Fruit fly (Drosophila melanogaster) whole organism, embryonic: ENCODE data around the gene CG34451.
A peak's percentile ranks its signal among the peaks of the same experiment; 100 is the strongest.

Experiments used
- CG10979 ChIP-seq: fragments of 200-800 bp; sonication (Bioruptor generic); optimal IDR thresholded peaks from 2 replicates; lab custom pipeline; 2018; ENCODE audit warnings: missing biosample characterization, mild to moderate bottlenecking, missing genetic modification characterization, moderate library complexity
- CG11456 ChIP-seq: fragments of 200-800 bp; sonication (Bioruptor generic); IDR thresholded peaks from 3 replicates; pipeline ENCODE4 v1.3.6; 2022; ENCODE audit warnings: missing biosample characterization, missing genetic modification characterization
- CG12391 ChIP-seq: fragments of 200-800 bp; sonication (Bioruptor generic); optimal IDR thresholded peaks from 3 replicates; lab custom pipeline; 2018; ENCODE audit warnings: missing biosample characterization, mild to moderate bottlenecking, missing genetic modification characterization, moderate library complexity
- CG15514 ChIP-seq: fragments of 200-800 bp; sonication (Bioruptor generic); optimal IDR thresholded peaks from 3 replicates; lab custom pipeline; 2017; ENCODE audit warnings: missing biosample characterization, missing genetic modification characterization, mild to moderate bottlenecking, moderate library complexity, missing genetic modification reagents
- CG15601 ChIP-seq: fragments of 200-800 bp; sonication (Bioruptor generic); optimal IDR thresholded peaks from 3 replicates; lab custom pipeline; 2019; ENCODE audit warnings: missing biosample characterization, mild to moderate bottlenecking, missing genetic modification characterization, moderate library complexity
- CG18011 ChIP-seq: fragments of 200-800 bp; sonication (Bioruptor generic); optimal IDR thresholded peaks from 2 replicates; lab custom pipeline; 2017; ENCODE audit warnings: missing biosample characterization, missing genetic modification characterization, mild to moderate bottlenecking, moderate library complexity, missing genotype
- CG18262 ChIP-seq: fragments of 200-800 bp; optimal IDR thresholded peaks from 3 replicates; lab custom pipeline; 2019; ENCODE audit warnings: missing biosample characterization, mild to moderate bottlenecking, missing genetic modification characterization, moderate library complexity
- CG18619 ChIP-seq: fragments of 200-800 bp; sonication (Bioruptor generic); optimal IDR thresholded peaks from 3 replicates; lab custom pipeline; 2017; ENCODE audit warnings: missing biosample characterization, mild to moderate bottlenecking, missing genetic modification characterization
- CG2678 ChIP-seq: fragments of 200-800 bp; sonication (Bioruptor generic); optimal IDR thresholded peaks from 3 replicates; lab custom pipeline; 2019; ENCODE audit warnings: missing biosample characterization, mild to moderate bottlenecking, missing genetic modification characterization, moderate library complexity
- CG2712 ChIP-seq: fragments of 200-800 bp; optimal IDR thresholded peaks from 3 replicates; lab custom pipeline; 2019; ENCODE audit warnings: missing biosample characterization, mild to moderate bottlenecking, missing genetic modification characterization, moderate library complexity
- CG31441 ChIP-seq: fragments of 200-800 bp; sonication (Bioruptor generic); IDR thresholded peaks from 2 replicates; pipeline ENCODE4 v1.3.6; 2022; ENCODE audit warnings: missing biosample characterization, missing genetic modification characterization
- CG32767 ChIP-seq: fragments of 200-800 bp; sonication (Bioruptor generic); IDR thresholded peaks from 2 replicates; pipeline ENCODE4 v1.3.6; 2022; ENCODE audit warnings: missing biosample characterization, missing genetic modification characterization
- CG3281 ChIP-seq: fragments of 200-800 bp; sonication (Bioruptor generic); optimal IDR thresholded peaks from 3 replicates; lab custom pipeline; 2017; ENCODE audit warnings: missing biosample characterization, mild to moderate bottlenecking, missing genetic modification characterization
- CG3407 ChIP-seq: fragments of 200-800 bp; sonication (Bioruptor generic); optimal IDR thresholded peaks from 2 replicates; lab custom pipeline; 2018; ENCODE audit warnings: missing biosample characterization, mild to moderate bottlenecking, missing genetic modification characterization
- CG4282 ChIP-seq: fragments of 200-800 bp; sonication (Bioruptor generic); optimal IDR thresholded peaks from 2 replicates; lab custom pipeline; 2016; ENCODE audit warnings: missing biosample characterization, missing genetic modification characterization
- CG4424 ChIP-seq: fragments of 200-800 bp; sonication (Bioruptor generic); optimal IDR thresholded peaks from 3 replicates; lab custom pipeline; 2016; ENCODE audit warnings: missing biosample characterization, missing genetic modification characterization
- CG7357 ChIP-seq: fragments of 200-800 bp; sonication (Bioruptor generic); IDR thresholded peaks from 3 replicates; pipeline ENCODE4 v1.3.6; 2022; ENCODE audit warnings: missing biosample characterization, missing genetic modification characterization
- CG7839 ChIP-seq: fragments of 200-800 bp; sonication (Bioruptor generic); optimal IDR thresholded peaks from 3 replicates; lab custom pipeline; 2018; ENCODE audit warnings: missing biosample characterization, mild to moderate bottlenecking, missing genetic modification characterization, moderate library complexity
- CG7928 ChIP-seq: fragments of 200-800 bp; sonication (Bioruptor generic); optimal IDR thresholded peaks from 2 replicates; lab custom pipeline; 2017; ENCODE audit warnings: missing biosample characterization, mild to moderate bottlenecking, missing genetic modification characterization
- CG7963 ChIP-seq: fragments of 200-800 bp; sonication (Bioruptor generic); IDR thresholded peaks from 3 replicates; pipeline ENCODE4 v1.3.6; 2022; ENCODE audit warnings: missing biosample characterization, missing genetic modification characterization; ENCODE audit not compliant: partially characterized antibody
- CG8089 ChIP-seq: fragments of 200-800 bp; sonication (Bioruptor generic); optimal IDR thresholded peaks from 3 replicates; lab custom pipeline; 2016; ENCODE audit warnings: missing biosample characterization, missing genetic modification characterization
- Camta ChIP-seq: fragments of 200-800 bp; sonication (Bioruptor generic); optimal IDR thresholded peaks from 2 replicates; lab custom pipeline; 2016; ENCODE audit warnings: missing biosample characterization, missing genetic modification characterization
- Elba2 ChIP-seq: fragments of 200-800 bp; sonication (Bioruptor generic); optimal IDR thresholded peaks from 3 replicates; lab custom pipeline; 2016; ENCODE audit warnings: missing biosample characterization, missing genetic modification characterization
- HmgD ChIP-seq: fragments of 200-800 bp; sonication (Bioruptor generic); optimal IDR thresholded peaks from 3 replicates; lab custom pipeline; 2016; ENCODE audit warnings: missing biosample characterization, missing genetic modification characterization
- Hr3 ChIP-seq: fragments of 200-800 bp; sonication (Bioruptor generic); optimal IDR thresholded peaks from 3 replicates; lab custom pipeline; 2016; ENCODE audit warnings: missing biosample characterization, missing genetic modification characterization
- Hr39 ChIP-seq: fragments of >200 bp; optimal IDR thresholded peaks from 2 replicates; lab custom pipeline; 2017
- NC2β ChIP-seq: fragments of 200-800 bp; sonication (Bioruptor generic); optimal IDR thresholded peaks from 2 replicates; lab custom pipeline; 2016; ENCODE audit warnings: missing biosample characterization, missing genetic modification characterization
- Neu2 ChIP-seq: fragments of 200-800 bp; sonication (Bioruptor generic); optimal IDR thresholded peaks from 3 replicates; lab custom pipeline; 2016; ENCODE audit warnings: missing biosample characterization, missing genetic modification characterization, borderline replicate concordance
- Nf-YA ChIP-seq: fragments of 200-800 bp; sonication (Bioruptor generic); IDR thresholded peaks from 2 replicates; pipeline ENCODE4 v1.3.6; 2022; ENCODE audit warnings: missing biosample characterization, missing genetic modification characterization
- Oli ChIP-seq: fragments of 200-800 bp; sonication (Bioruptor generic); optimal IDR thresholded peaks from 2 replicates; lab custom pipeline; 2018; ENCODE audit warnings: missing biosample characterization, mild to moderate bottlenecking, missing genetic modification characterization, moderate library complexity
- Poxn ChIP-seq: fragments of 200-800 bp; sonication (Bioruptor generic); IDR thresholded peaks from 2 replicates; pipeline ENCODE4 v1.3.6; 2022; ENCODE audit warnings: missing biosample characterization, missing genetic modification characterization
- Six4 ChIP-seq: fragments of 200-800 bp; sonication (Bioruptor generic); optimal IDR thresholded peaks from 2 replicates; lab custom pipeline; 2016; ENCODE audit warnings: missing biosample characterization, missing genetic modification characterization
- Xrp1 ChIP-seq: fragments of 200-800 bp; sonication (Bioruptor generic); IDR thresholded peaks from 2 replicates; pipeline ENCODE4 v1.3.6; 2022; ENCODE audit warnings: missing biosample characterization, missing genetic modification characterization
- ab ChIP-seq: fragments of 200-800 bp; sonication (Bioruptor generic); optimal IDR thresholded peaks from 2 replicates; lab custom pipeline; 2016; ENCODE audit warnings: missing biosample characterization, missing genetic modification characterization
- ase ChIP-seq: fragments of 200-800 bp; sonication (Bioruptor generic); IDR thresholded peaks from 3 replicates; pipeline ENCODE4 v1.3.6; 2022; ENCODE audit warnings: missing biosample characterization, missing genetic modification characterization
- az2 ChIP-seq: fragments of 200-800 bp; sonication (Bioruptor generic); optimal IDR thresholded peaks from 3 replicates; lab custom pipeline; 2016; ENCODE audit warnings: missing biosample characterization, missing genetic modification characterization
- bab2 ChIP-seq: fragments of 200-800 bp; sonication (Bioruptor generic); optimal IDR thresholded peaks from 2 replicates; lab custom pipeline; 2016; ENCODE audit warnings: missing biosample characterization, missing genetic modification characterization
- btn ChIP-seq: fragments of 200-800 bp; sonication (Bioruptor generic); optimal IDR thresholded peaks from 2 replicates; lab custom pipeline; 2016; ENCODE audit warnings: missing biosample characterization, missing genetic modification characterization
- chif ChIP-seq, 2 experiments: fragments of 200-800 bp; sonication (Bioruptor generic); optimal IDR thresholded peaks; 3 replicates each; lab custom pipeline; 2016; ENCODE audit warnings: missing biosample characterization in 2 of 2, missing genetic modification characterization in 2 of 2
- emc ChIP-seq: fragments of 200-800 bp; sonication (Bioruptor generic); optimal IDR thresholded peaks from 2 replicates; lab custom pipeline; 2016; ENCODE audit warnings: missing biosample characterization, missing genetic modification characterization
- gsb-n ChIP-seq: fragments of 200-800 bp; sonication (Bioruptor generic); optimal IDR thresholded peaks from 3 replicates; lab custom pipeline; 2018; ENCODE audit warnings: missing biosample characterization, mild to moderate bottlenecking, missing genetic modification characterization
- pan ChIP-seq, 4 experiments: fragments of >200 bp in 3 of 4; fragments of 200-800 bp in 1 of 4; sonication (Bioruptor generic) in 1 of 4; optimal IDR thresholded peaks in 3 of 4; IDR thresholded peaks in 1 of 4; 2 replicates each; pipeline versions ENCODE4 v1.3.6 to Lab custom; 2017 to 2022; ENCODE audit warnings: missing biosample characterization in 2 of 4, missing genetic modification characterization in 2 of 4, mixed read lengths in 1 of 4
- prd ChIP-seq, 3 experiments: fragments of >200 bp in 2 of 3; fragments of 200-800 bp in 1 of 3; sonication (Bioruptor generic) in 1 of 3; optimal IDR thresholded peaks in 2 of 3; IDR thresholded peaks in 1 of 3; 2 replicates in 2 of 3; 3 replicates in 1 of 3; pipeline versions ENCODE4 v1.3.6 to Lab custom; 2017 to 2022; ENCODE audit warnings: missing biosample characterization in 1 of 3, missing genetic modification characterization in 1 of 3
- pros ChIP-seq: fragments of 200-800 bp; sonication (Bioruptor generic); optimal IDR thresholded peaks from 3 replicates; lab custom pipeline; 2019; ENCODE audit warnings: missing biosample characterization, mild to moderate bottlenecking, missing genetic modification characterization, moderate library complexity
- sr ChIP-seq: fragments of 200-800 bp; sonication (Bioruptor generic); IDR thresholded peaks from 3 replicates; pipeline ENCODE4 v1.3.6; 2022; ENCODE audit warnings: missing biosample characterization, missing genetic modification characterization
- stc ChIP-seq: fragments of 200-800 bp; sonication (Bioruptor generic); IDR thresholded peaks from 2 replicates; pipeline ENCODE4 v1.3.6; 2022; ENCODE audit warnings: missing biosample characterization, missing genetic modification characterization
- tio ChIP-seq: fragments of 200-800 bp; sonication (Bioruptor generic); optimal IDR thresholded peaks from 2 replicates; lab custom pipeline; 2017; ENCODE audit warnings: missing biosample characterization, missing genetic modification characterization, inconsistent platforms
- vvl ChIP-seq: fragments of 200-800 bp; sonication (Bioruptor generic); IDR thresholded peaks from 2 replicates; pipeline ENCODE4 v1.3.6; 2022; ENCODE audit warnings: missing biosample characterization, missing genetic modification characterization
- wdn ChIP-seq: fragments of 200-800 bp; sonication (Bioruptor generic); IDR thresholded peaks from 2 replicates; pipeline ENCODE4 v1.3.6; 2022; ENCODE audit warnings: missing biosample characterization, missing genetic modification characterization
- zen ChIP-seq: fragments of 200-800 bp; sonication (Bioruptor generic); optimal IDR thresholded peaks from 3 replicates; lab custom pipeline; 2018; ENCODE audit warnings: missing biosample characterization, mild to moderate bottlenecking, missing genetic modification characterization, moderate library complexity

Gene CG34451

DNA sequence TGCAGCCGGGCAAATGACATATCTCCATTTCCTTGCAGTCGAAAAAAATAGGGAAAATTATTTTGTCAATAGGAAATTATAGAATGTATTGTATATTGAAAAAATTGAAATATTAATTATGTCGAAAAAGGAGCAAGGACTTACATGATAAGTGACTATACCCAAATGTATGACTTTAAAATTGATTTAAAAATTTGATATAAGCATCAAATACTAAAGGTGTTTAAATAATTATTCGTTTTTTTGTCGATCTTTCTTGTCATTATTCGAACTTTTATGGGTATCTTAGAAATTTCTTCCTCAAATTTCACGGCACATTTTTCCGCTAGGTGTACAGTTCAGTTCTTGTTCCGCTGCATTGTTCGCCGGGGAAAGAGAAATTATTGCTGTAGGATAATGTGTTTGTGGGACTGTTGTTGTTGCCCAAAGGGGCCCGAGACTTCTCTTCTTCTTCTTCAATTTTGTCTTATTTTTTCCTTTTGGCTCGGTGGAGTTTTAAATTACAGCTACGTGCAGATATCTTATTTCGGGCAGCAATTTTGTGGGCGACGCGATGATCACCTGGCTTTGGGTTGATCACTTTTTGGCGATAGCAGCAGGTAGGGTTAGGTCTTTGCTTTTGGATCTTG, 8.6 kb upstream of the CG34451 start (continued):
- TF ChIP-seq CG10979 (peak; percentile 77), CG18619 (GFP tag; lab: Kevin White, UChicago) (peak; percentile 6), CG31441 (GFP tag; lab: Robert Waterston, UW) (peak; percentile 49; the same call in 1 of the 2 replicates), CG3407 (GFP tag; lab: Kevin White, UChicago) (peak; percentile 25), CG7357 (GFP tag; lab: Robert Waterston, UW) (no peak), CG2712 (peak; percentile 81), bab2 (no peak), CG12391 (tag; lab: Kevin White, UChicago) (peak; percentile 81), btn (no peak), CG7928 (GFP tag; lab: Kevin White, UChicago) (no peak), Poxn (no peak), prd (optimal IDR thresholded peaks at IDR 0.05; lab: Kevin White, UChicago) (no peak), prd (GFP tag; IDR thresholded peaks at IDR 0.05; lab: Robert Waterston, UW) (no peak), Hr3 (GFP tag; lab: Kevin White, UChicago) (peak; percentile 26), pros (GFP tag; lab: Kevin White, UChicago) (no peak), Xrp1 (GFP tag; lab: Robert Waterston, UW) (peak; percentile 47; the same call in 1 of the 2 replicates), CG4424 (GFP tag; lab: Kevin White, UChicago) (peak; percentile 49), CG3281 (GFP tag; lab: Kevin White, UChicago) (no peak), CG7963 (GFP tag; lab: Robert Waterston, UW) (no peak), gsb-n (tag; lab: Kevin White, UChicago) (peak; percentile 76), CG18262 (peak; percentile 83), CG32767 (peak; percentile 23; the same call in 1 of the 2 replicates), az2 (GFP tag; lab: Kevin White, UChicago) (peak; percentile 51), emc (GFP tag; lab: Kevin White, UChicago) (no peak), vvl (GFP tag; lab: Robert Waterston, UW) (no peak), HmgD (GFP tag; lab: Kevin White, UChicago) (no peak), zen (tag; lab: Kevin White, UChicago) (peak; percentile 73), CG18011 (GFP tag; lab: Kevin White, UChicago) (no peak), pan (optimal IDR thresholded peaks at IDR 0.05; lab: Kevin White, UChicago) (no peak), pan (GFP tag; optimal IDR thresholded peaks at IDR 0.05 in 1 of 2, IDR thresholded peaks at IDR 0.05 in 1 of 2) (no peak), stc (GFP tag; lab: Robert Waterston, UW) (no peak), Camta (GFP tag; lab: Kevin White, UChicago) (no peak), CG11456 (GFP tag; lab: Robert Waterston, UW) (no peak), sr (GFP tag; lab: Robert Waterston, UW) (no peak), CG4282 (GFP tag; lab: Kevin White, UChicago) (no peak), CG8089 (no peak), Oli (tag; lab: Kevin White, UChicago) (peak; percentile 42), ase (GFP tag; lab: Robert Waterston, UW) (no peak), CG7839 (peak; percentile 57), Elba2 (GFP tag; lab: Kevin White, UChicago) (peak; percentile 86), chif (GFP tag; optimal IDR thresholded peaks at IDR 0.05; lab: Kevin White, UChicago) (peak in 1 of 2 experiments; percentile 58), ab (GFP tag; lab: Kevin White, UChicago) (no peak), tio (GFP tag; lab: Kevin White, UChicago) (peak; percentile 48), Six4 (GFP tag; lab: Kevin White, UChicago) (no peak), Hr39 (lab: Kevin White, UChicago) (no peak), wdn (GFP tag; lab: Robert Waterston, UW) (no peak), CG15514 (GFP tag; lab: Kevin White, UChicago) (no peak), CG2678 (no peak), Nf-YA (GFP tag; lab: Robert Waterston, UW) (no peak), Neu2 (GFP tag; lab: Kevin White, UChicago) (peak; percentile 59), CG15601 (peak; percentile 66), NC2β (GFP tag; lab: Kevin White, UChicago) (no peak)
